Fruit fly (Drosophila melanogaster) whole organism, embryonic: ENCODE data around the gene Sam-S.

ENCODE experiments used
- CG6854 ChIP-seq: fragments of 200-800 bp; sonication (Bioruptor generic); optimal IDR thresholded peaks from 3 replicates; lab custom pipeline; 2017; ENCODE audit warnings: missing biosample characterization, mild to moderate bottlenecking, missing genetic modification characterization
- Dfd ChIP-seq, 2 experiments: fragments of >200 bp; optimal IDR thresholded peaks; 2 replicates each; lab custom pipeline; 2017; ENCODE audit warnings: missing biosample characterization in 2 of 2, missing genetic modification characterization in 2 of 2
- Doc2 ChIP-seq: fragments of 200-800 bp; sonication (Bioruptor generic); IDR thresholded peaks from 2 replicates; pipeline ENCODE4 v1.3.6; 2022; ENCODE audit warnings: missing biosample characterization, missing genetic modification characterization
- H2.0 ChIP-seq: fragments of 200-800 bp; sonication (Bioruptor generic); IDR thresholded peaks from 2 replicates; pipeline ENCODE4 v1.3.6; 2022; ENCODE audit warnings: missing biosample characterization, missing genetic modification characterization
- MBD-R2 ChIP-seq: fragments of 200-800 bp; sonication (Bioruptor generic); IDR thresholded peaks from 2 replicates; pipeline ENCODE4 v1.3.6; 2022; ENCODE audit warnings: missing biosample characterization, missing genetic modification characterization
- ken ChIP-seq: fragments of 200-800 bp; sonication (Bioruptor generic); IDR thresholded peaks from 3 replicates; pipeline ENCODE4 v1.3.6; 2022; ENCODE audit warnings: missing biosample characterization, missing genetic modification characterization
- prd ChIP-seq, 3 experiments: fragments of >200 bp in 2 of 3; fragments of 200-800 bp in 1 of 3; sonication (Bioruptor generic) in 1 of 3; optimal IDR thresholded peaks in 2 of 3; IDR thresholded peaks in 1 of 3; 2 replicates in 2 of 3; 3 replicates in 1 of 3; pipeline versions ENCODE4 v1.3.6 to Lab custom; 2017 to 2022; ENCODE audit warnings: missing biosample characterization in 1 of 3, missing genetic modification characterization in 1 of 3

DNA sequence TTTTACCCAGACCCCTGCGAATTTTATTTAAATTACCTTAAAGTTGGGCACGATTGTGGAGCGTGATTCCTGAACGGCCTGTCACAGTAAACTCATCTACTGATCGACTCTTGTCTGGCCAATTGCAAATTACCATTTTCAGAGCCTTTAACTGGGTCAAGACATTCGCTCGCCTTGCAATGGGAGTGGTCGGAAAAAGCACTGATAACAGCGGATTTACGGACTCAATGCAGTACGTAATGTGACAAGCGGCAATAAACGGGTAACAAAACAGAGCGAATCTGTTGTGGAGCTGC, 29.4 kb downstream of the Sam-S start:
- no peak for TF ChIP-seq ken (GFP tag; lab: Robert Waterston, UW)
- TF ChIP-seq H2.0: no peak
- no peak for TF ChIP-seq CG6854 (GFP tag; lab: Kevin White, UChicago)
- no peak for TF ChIP-seq Dfd (GFP tag; optimal IDR thresholded peaks at IDR 0.05; lab: Kevin White, UChicago)
- no peak for TF ChIP-seq MBD-R2
- no peak for TF ChIP-seq prd (optimal IDR thresholded peaks at IDR 0.05; lab: Kevin White, UChicago)
- no peak for TF ChIP-seq prd (GFP tag; IDR thresholded peaks at IDR 0.05; lab: Robert Waterston, UW)
- TF ChIP-seq Doc2 (GFP tag; lab: Robert Waterston, UW): no peak
